Worm (Caenorhabditis elegans) whole organism, young adult: Measurements from ENCODE around the gene B0228.7.

Experiments used
- B0035.1 ChIP-seq: sonication (generic microtip); optimal IDR thresholded peaks from 2 replicates; lab custom pipeline; 2016; ENCODE audit warnings: missing genetic modification characterization, mild to moderate bottlenecking, missing compliant biosample characterization, missing genotype, missing genetic modification reagents
- B0336.3 ChIP-seq: fragments of 200-800 bp; sonication (Bioruptor generic); IDR thresholded peaks from 2 replicates; pipeline ENCODE4 v1.3.6; 2022; ENCODE audit warnings: missing genetic modification characterization, missing compliant biosample characterization
- C17E4.6 ChIP-seq: fragments of 200-800 bp; sonication (Bioruptor generic); IDR thresholded peaks from 2 replicates; pipeline ENCODE4 v1.3.6; 2022; ENCODE audit warnings: missing genetic modification reagents, missing genetic modification characterization, missing compliant biosample characterization
- F22D6.2 ChIP-seq: sonication (generic microtip); optimal IDR thresholded peaks from 2 replicates; lab custom pipeline; 2016; ENCODE audit warnings: mild to moderate bottlenecking, missing genetic modification characterization, missing compliant biosample characterization
- F23B12.7 ChIP-seq: sonication (generic microtip); optimal IDR thresholded peaks from 2 replicates; lab custom pipeline; 2017; ENCODE audit warnings: missing genetic modification characterization, mild to moderate bottlenecking, missing compliant biosample characterization, antibody characterized with exemption, moderate library complexity; ENCODE audit not compliant: insufficient read depth
- F33H1.4 ChIP-seq: fragments of 200-800 bp; sonication (Bioruptor generic); IDR thresholded peaks from 2 replicates; pipeline ENCODE4 v1.3.6; 2022; ENCODE audit warnings: missing genetic modification reagents, missing genetic modification characterization, missing compliant biosample characterization
- F49E8.2 ChIP-seq: sonication (generic microtip); optimal IDR thresholded peaks from 3 replicates; lab custom pipeline; 2017; ENCODE audit warnings: missing genetic modification characterization, mild to moderate bottlenecking, missing compliant biosample characterization, antibody characterized with exemption, moderate library complexity; ENCODE audit not compliant: insufficient read depth
- F55B11.4 ChIP-seq: sonication (generic microtip); optimal IDR thresholded peaks from 2 replicates; lab custom pipeline; 2016; ENCODE audit warnings: missing compliant biosample characterization, missing genetic modification characterization, borderline replicate concordance; ENCODE audit not compliant: insufficient read depth
- F57C9.4 ChIP-seq: sonication (generic microtip); optimal IDR thresholded peaks from 2 replicates; lab custom pipeline; 2017; ENCODE audit warnings: mild to moderate bottlenecking, missing genetic modification characterization, missing compliant biosample characterization
- K12H6.12 ChIP-seq: fragments of 200-800 bp; sonication (Bioruptor generic); optimal IDR thresholded peaks from 2 replicates; lab custom pipeline; 2018; ENCODE audit warnings: mild to moderate bottlenecking, missing genetic modification characterization, missing compliant biosample characterization
- Y79H2A.3 ChIP-seq: fragments of 200-800 bp; sonication (Bioruptor generic); conservative IDR thresholded peaks from 2 replicates; pipeline ENCODE4 v1.3.6; 2022; ENCODE audit warnings: missing genetic modification reagents, missing genetic modification characterization, missing compliant biosample characterization
- Y95B8A.8 ChIP-seq: fragments of 200-800 bp; sonication (Bioruptor generic); IDR thresholded peaks from 2 replicates; pipeline ENCODE4 v1.3.6; 2022; ENCODE audit warnings: missing genetic modification reagents, missing genetic modification characterization, missing compliant biosample characterization
- ZK185.1 ChIP-seq: sonication (generic microtip); optimal IDR thresholded peaks from 2 replicates; lab custom pipeline; 2016; ENCODE audit warnings: mild to moderate bottlenecking, missing genetic modification characterization, missing compliant biosample characterization; ENCODE audit not compliant: poor library complexity, severe bottlenecking
- aptf-2 ChIP-seq: fragments of 200-800 bp; sonication (Bioruptor generic); conservative IDR thresholded peaks from 2 replicates; pipeline ENCODE4 v1.3.6; 2022; ENCODE audit warnings: missing genetic modification reagents, missing genetic modification characterization, missing compliant biosample characterization
- attf-6 ChIP-seq: fragments of 200-800 bp; sonication (Bioruptor generic); IDR thresholded peaks from 2 replicates; pipeline ENCODE4 v1.3.6; 2022; ENCODE audit warnings: missing genetic modification reagents, missing genetic modification characterization, missing compliant biosample characterization
- bed-1 ChIP-seq: fragments of 200-800 bp; sonication (Bioruptor generic); IDR thresholded peaks from 2 replicates; pipeline ENCODE4 v1.3.6; 2022; ENCODE audit warnings: missing genetic modification reagents, missing genetic modification characterization, missing compliant biosample characterization
- bed-2 ChIP-seq: fragments of 200-800 bp; sonication (Bioruptor generic); IDR thresholded peaks from 2 replicates; pipeline ENCODE4 v1.3.6; 2022; ENCODE audit warnings: missing genetic modification reagents, missing genetic modification characterization, missing compliant biosample characterization
- ccch-3 ChIP-seq: fragments of 200-800 bp; sonication (Bioruptor generic); optimal IDR thresholded peaks from 2 replicates; lab custom pipeline; 2018; ENCODE audit warnings: mild to moderate bottlenecking, missing genetic modification characterization, missing compliant biosample characterization
- cebp-1 ChIP-seq, 2 experiments: fragments of 200-800 bp in 1 of 2; sonication (Bioruptor generic) in 1 of 2; sonication (generic microtip) in 1 of 2; IDR thresholded peaks in 1 of 2; optimal IDR thresholded peaks in 1 of 2; 2 replicates each; pipeline versions ENCODE4 v1.3.6 to Lab custom; 2017 to 2022; ENCODE audit warnings: missing compliant biosample characterization in 2 of 2, missing genetic modification characterization in 2 of 2, mild to moderate bottlenecking in 1 of 2, missing genetic modification reagents in 1 of 2, moderate library complexity in 1 of 2
- ceh-91 ChIP-seq: fragments of 200-800 bp; sonication (Bioruptor generic); IDR thresholded peaks from 2 replicates; pipeline ENCODE4 v1.3.6; 2022; ENCODE audit warnings: missing genetic modification reagents, missing genetic modification characterization, missing compliant biosample characterization
- dpl-1 ChIP-seq: fragments of 150-350 bp; optimal IDR thresholded peaks from 2 replicates; lab custom pipeline; 2014; ENCODE audit warnings: missing biosample characterization, missing genetic modification reagents, missing genetic modification characterization
- egl-44 ChIP-seq: fragments of 200-800 bp; sonication (Bioruptor generic); IDR thresholded peaks from 2 replicates; pipeline ENCODE4 v1.3.6; 2022; ENCODE audit warnings: missing genetic modification reagents, missing genetic modification characterization, missing compliant biosample characterization
- egrh-3 ChIP-seq: fragments of 200-800 bp; sonication (Bioruptor generic); IDR thresholded peaks from 2 replicates; pipeline ENCODE4 v1.3.6; 2022; ENCODE audit warnings: missing genetic modification reagents, missing genetic modification characterization, missing compliant biosample characterization
- fkh-3 ChIP-seq: sonication (generic microtip); optimal IDR thresholded peaks from 2 replicates; lab custom pipeline; 2016; ENCODE audit warnings: mild to moderate bottlenecking, missing genetic modification characterization, missing compliant biosample characterization
- gei-17 ChIP-seq: fragments of 200-800 bp; sonication (Bioruptor generic); optimal IDR thresholded peaks from 2 replicates; lab custom pipeline; 2018; ENCODE audit warnings: mild to moderate bottlenecking, missing genetic modification characterization, missing compliant biosample characterization
- hmg-20 ChIP-seq: fragments of 200-800 bp; sonication (Bioruptor generic); IDR thresholded peaks from 2 replicates; pipeline ENCODE4 v1.3.6; 2022; ENCODE audit warnings: missing genetic modification reagents, missing genetic modification characterization, missing compliant biosample characterization
- let-526 ChIP-seq: fragments of 200-800 bp; sonication (Bioruptor generic); IDR thresholded peaks from 2 replicates; pipeline ENCODE4 v1.3.6; 2022; ENCODE audit warnings: missing genetic modification reagents, missing genetic modification characterization, missing compliant biosample characterization
- lin-26 ChIP-seq: fragments of 200-800 bp; sonication (Bioruptor generic); IDR thresholded peaks from 2 replicates; pipeline ENCODE4 v1.3.6; 2022; ENCODE audit warnings: missing genetic modification reagents, missing genetic modification characterization, missing compliant biosample characterization
- lin-54 ChIP-seq: fragments of 200-800 bp; sonication (Bioruptor generic); optimal IDR thresholded peaks from 2 replicates; lab custom pipeline; 2018; ENCODE audit warnings: mild to moderate bottlenecking, missing genetic modification characterization, missing compliant biosample characterization
- madf-8 ChIP-seq: fragments of 200-800 bp; sonication (Bioruptor generic); conservative IDR thresholded peaks from 2 replicates; pipeline ENCODE4 v1.3.6; 2022; ENCODE audit warnings: missing genetic modification reagents, missing genetic modification characterization, missing compliant biosample characterization
- mcd-1 ChIP-seq: fragments of 200-800 bp; sonication (Bioruptor generic); IDR thresholded peaks from 2 replicates; pipeline ENCODE4 v1.3.6; 2022; ENCODE audit warnings: missing genetic modification reagents, missing genetic modification characterization, missing compliant biosample characterization
- mel-28 ChIP-seq: sonication (generic microtip); optimal IDR thresholded peaks from 2 replicates; lab custom pipeline; 2016; ENCODE audit warnings: borderline replicate concordance, mild to moderate bottlenecking, missing genetic modification characterization, missing compliant biosample characterization
- snpc-3.4 ChIP-seq: sonication (generic microtip); optimal IDR thresholded peaks from 2 replicates; lab custom pipeline; 2017; ENCODE audit warnings: missing genetic modification characterization, mild to moderate bottlenecking, missing compliant biosample characterization, antibody characterized with exemption, moderate library complexity, missing genotype, missing genetic modification reagents
- unc-130 ChIP-seq: sonication (generic microtip); optimal IDR thresholded peaks from 2 replicates; lab custom pipeline; 2016; ENCODE audit warnings: missing genetic modification reagents, missing genetic modification characterization, missing compliant biosample characterization
- xnd-1 ChIP-seq: sonication (generic microtip); optimal IDR thresholded peaks from 2 replicates; lab custom pipeline; 2016; ENCODE audit warnings: missing genotype, missing genetic modification reagents, missing genetic modification characterization, missing compliant biosample characterization
- ztf-25 ChIP-seq: fragments of 200-800 bp; sonication (Bioruptor generic); IDR thresholded peaks from 2 replicates; pipeline ENCODE4 v1.3.6; 2022; ENCODE audit warnings: missing genetic modification reagents, missing genetic modification characterization, missing compliant biosample characterization

The B0228.7 gene

DNA sequence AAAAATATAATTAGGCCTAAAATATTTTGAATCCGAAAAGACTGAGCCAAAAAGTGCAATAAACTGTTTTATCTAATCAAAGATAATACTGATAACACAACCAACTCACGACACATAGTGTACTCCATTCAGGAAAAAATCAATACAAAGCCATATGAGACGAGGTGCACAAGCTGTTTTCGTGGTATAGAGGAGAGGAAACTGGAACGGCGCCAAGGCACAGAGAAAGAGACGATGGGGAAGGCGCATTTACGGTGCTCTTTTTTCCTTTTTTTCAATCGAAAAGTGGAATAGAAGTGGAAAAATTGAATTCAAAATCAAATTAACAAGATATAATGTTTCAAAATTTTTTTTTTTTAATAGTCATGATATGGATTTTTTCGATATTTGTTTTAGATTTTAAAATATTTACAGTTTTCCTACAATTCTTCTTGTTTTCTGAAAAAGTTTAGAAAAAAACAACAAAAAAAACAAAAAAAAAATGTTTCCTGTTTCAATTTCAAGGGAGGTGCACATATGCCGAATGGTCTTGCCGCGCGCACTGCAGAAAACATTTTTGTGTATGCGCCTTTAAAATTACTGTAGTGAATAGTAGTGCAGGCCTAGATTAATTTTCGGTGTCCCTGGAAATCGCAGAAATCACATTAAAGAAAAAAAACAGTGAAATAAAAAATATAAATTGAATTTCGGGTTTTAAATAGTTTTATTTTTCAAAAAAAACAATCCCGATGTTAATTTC, at the start of gene B0228.7 (continued):
- TF ChIP-seq xnd-1 (tag; lab: Kevin White, UChicago), result peak; percentile 92
- TF ChIP-seq let-526, result no peak
- TF ChIP-seq attf-6 (GFP tag; lab: Robert Waterston, UW), result no peak
- no peak for TF ChIP-seq unc-130 (GFP tag; lab: Kevin White, UChicago)
- TF ChIP-seq bed-2 (GFP tag; lab: Robert Waterston, UW), result no peak
- no peak for TF ChIP-seq fkh-3 (tag; lab: Kevin White, UChicago)
- TF ChIP-seq mel-28 (tag; lab: Kevin White, UChicago), result no peak
- TF ChIP-seq madf-8 (GFP tag; lab: Robert Waterston, UW), result peak; percentile 96
- TF ChIP-seq egrh-3, result no peak
- TF ChIP-seq F55B11.4 (tag; lab: Kevin White, UChicago), result no peak
- peak; percentile 87 for TF ChIP-seq F33H1.4 (GFP tag; lab: Robert Waterston, UW)
- no peak for TF ChIP-seq B0336.3 (GFP tag; lab: Robert Waterston, UW)
- TF ChIP-seq dpl-1 (GFP tag; lab: Kevin White, UChicago), result no peak
- no peak for TF ChIP-seq K12H6.12 (tag; lab: Kevin White, UChicago)
- TF ChIP-seq F49E8.2 (tag; lab: Kevin White, UChicago), result no peak
- no peak for TF ChIP-seq aptf-2 (GFP tag; lab: Robert Waterston, UW)
- no peak for TF ChIP-seq bed-1 (GFP tag; lab: Robert Waterston, UW)
- TF ChIP-seq ZK185.1 (tag; lab: Kevin White, UChicago), result no peak
- no peak for TF ChIP-seq gei-17 (GFP tag; lab: Kevin White, UChicago)
- TF ChIP-seq mcd-1, result no peak
- no peak for TF ChIP-seq cebp-1 (GFP tag; IDR thresholded peaks at IDR 0.05; lab: Robert Waterston, UW)
- no peak for TF ChIP-seq cebp-1 (tag; optimal IDR thresholded peaks at IDR 0.05; lab: Kevin White, UChicago)
- no peak for TF ChIP-seq C17E4.6 (GFP tag; lab: Robert Waterston, UW)
- TF ChIP-seq F57C9.4 (tag; lab: Kevin White, UChicago), result no peak

DNA sequence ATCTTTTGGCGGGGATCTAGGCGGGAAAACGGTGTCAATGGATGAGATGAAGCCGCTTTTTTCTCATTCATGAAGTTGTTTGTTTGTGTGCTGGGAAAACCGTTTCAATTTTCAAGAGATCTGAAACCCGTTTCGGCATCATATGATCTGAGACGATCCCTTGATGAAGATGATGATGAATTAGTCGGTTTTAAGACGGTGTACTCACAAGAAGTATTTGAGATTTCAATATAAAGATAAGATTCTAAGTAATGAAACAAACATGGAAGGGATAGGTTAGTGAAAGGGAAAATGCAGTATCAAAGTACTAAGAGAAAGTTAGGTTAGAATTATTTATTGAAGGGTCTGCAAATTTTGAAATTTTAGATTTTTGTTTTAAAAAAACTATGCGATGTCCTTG, 49.3 kb upstream of the B0228.7 start:
- TF ChIP-seq hmg-20 (GFP tag; lab: Robert Waterston, UW) (no peak), F23B12.7 (tag; lab: Kevin White, UChicago) (no peak), F57C9.4 (tag; lab: Kevin White, UChicago) (no peak), snpc-3.4 (no peak), ztf-25 (GFP tag; lab: Robert Waterston, UW) (no peak), ccch-3 (GFP tag; lab: Kevin White, UChicago) (no peak), ceh-91 (GFP tag; lab: Robert Waterston, UW) (no peak), unc-130 (GFP tag; lab: Kevin White, UChicago) (no peak), gei-17 (GFP tag; lab: Kevin White, UChicago) (no peak), lin-54 (GFP tag; lab: Kevin White, UChicago) (no peak), Y79H2A.3 (no peak), Y95B8A.8 (no peak), B0035.1 (tag; lab: Kevin White, UChicago) (no peak), egl-44 (no peak), lin-26 (no peak), F49E8.2 (tag; lab: Kevin White, UChicago) (no peak), F22D6.2 (tag; lab: Kevin White, UChicago) (no peak)
- TF ChIP-seq, all 124 proteins: peak for 0
